Fruit fly (Drosophila melanogaster): Measurements from ENCODE around the gene Elp6.

The Elp6 gene

dm6 chr3R:13374913-13375312, 8.2 kb upstream of the Elp6 start:
- TF ChIP-seq CG1620 (GFP tag; optimal IDR thresholded peaks at IDR 0.05) = no peak
- TF ChIP-seq Clk (GFP tag; optimal IDR thresholded peaks at IDR 0.05) = no peak

DNA sequence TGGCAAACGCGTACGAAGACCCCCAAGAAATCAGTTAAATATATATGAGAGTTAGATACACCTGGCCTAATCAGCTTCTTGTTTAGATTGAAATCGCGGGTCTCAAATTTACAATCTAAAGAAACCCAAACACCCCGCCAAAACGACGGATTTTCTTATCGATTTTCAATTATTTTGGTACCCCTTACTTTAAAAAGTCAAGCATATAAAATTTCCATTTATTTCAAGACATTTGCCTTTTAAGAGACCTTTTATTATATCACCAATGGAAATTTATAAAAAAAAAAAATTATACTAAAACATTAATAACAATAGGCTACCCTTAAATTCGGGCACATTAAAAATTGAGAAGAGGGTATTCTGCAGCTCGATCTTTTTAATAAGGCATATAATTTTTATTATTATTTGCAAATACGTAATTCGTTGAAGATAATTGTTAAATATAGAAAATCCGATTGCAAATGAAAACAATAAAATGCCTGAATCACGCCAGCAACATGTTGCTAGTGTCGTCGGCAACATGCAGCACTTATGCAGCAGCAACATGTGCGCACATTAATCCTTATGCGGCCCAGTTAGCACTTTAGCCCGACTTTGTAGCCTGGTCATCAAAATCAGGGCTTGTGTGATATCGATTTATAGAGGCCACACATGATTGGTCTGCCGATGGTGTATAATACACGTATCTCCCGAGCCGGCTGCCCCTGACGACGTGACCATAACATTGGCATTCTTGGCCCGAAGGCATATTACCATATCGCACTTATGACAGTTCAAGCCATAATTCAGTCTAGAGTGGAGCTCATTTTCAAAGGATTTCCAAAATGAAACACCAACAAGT, 5.3 kb upstream of the Elp6 start, which contains the start of the genes Lip3 and CG34309:
TSS of gene Lip3 (minus strand) at position 65 of the 841 bp plus-strand sequence.
TSS of gene CG34309 (plus strand) at position 791 of the 841 bp plus-strand sequence.
- TF ChIP-seq cnc (optimal IDR thresholded peaks at IDR 0.05) = no peak
- TF ChIP-seq kay (GFP tag; ENCODE audit: borderline replicate concordance) = no peak
- TF ChIP-seq bab1 (GFP tag; optimal IDR thresholded peaks at IDR 0.05) = no peak
- no peak for TF ChIP-seq CG5204 (GFP tag; optimal IDR thresholded peaks at IDR 0.05)
- TF ChIP-seq toe (GFP tag; optimal IDR thresholded peaks at IDR 0.05) = no peak
- TF ChIP-seq CG14711 (tag; optimal IDR thresholded peaks at IDR 0.05) = no peak
- TF ChIP-seq Hr96 (GFP tag; optimal IDR thresholded peaks at IDR 0.05) = no peak
- TF ChIP-seq tj (GFP tag; optimal IDR thresholded peaks at IDR 0.05) = no peak
- TF ChIP-seq Crg-1 (GFP tag; optimal IDR thresholded peaks at IDR 0.05) = no peak
- TF ChIP-seq Mnt (GFP tag; optimal IDR thresholded peaks at IDR 0.05) = no peak
- TF ChIP-seq CG1620 (GFP tag; optimal IDR thresholded peaks at IDR 0.05) = no peak
- peak; percentile 3 for TF ChIP-seq CG11617 (GFP tag; optimal IDR thresholded peaks at IDR 0.05)
- no peak for TF ChIP-seq cic (GFP tag; optimal IDR thresholded peaks at IDR 0.05)
- TF ChIP-seq ovo (GFP tag; optimal IDR thresholded peaks at IDR 0.05) = no peak
- peak; percentile 19 for TF ChIP-seq CG7101 (tag; optimal IDR thresholded peaks at IDR 0.05)
- TF ChIP-seq CG7045 (GFP tag; optimal IDR thresholded peaks at IDR 0.05) = no peak
- no peak for TF ChIP-seq CG12768 (GFP tag; optimal IDR thresholded peaks at IDR 0.05)
- peak; percentile 50 for TF ChIP-seq CG33017 (tag; optimal IDR thresholded peaks at IDR 0.05)
- no peak for TF ChIP-seq Clk (GFP tag; optimal IDR thresholded peaks at IDR 0.05)

dm6 chr3R:13369348-13369747, 2.6 kb upstream of the Elp6 start, which contains the start of gene CheA87a:
CheA87a (plus strand) TSS chr3R:13369648.
- TF ChIP-seq CG7045 (GFP tag; optimal IDR thresholded peaks at IDR 0.05) (no peak), kay (GFP tag; ENCODE audit: borderline replicate concordance) (peak; percentile 31), CG7101 (tag; optimal IDR thresholded peaks at IDR 0.05) (no peak), CG12768 (GFP tag; optimal IDR thresholded peaks at IDR 0.05) (no peak), cic (GFP tag; optimal IDR thresholded peaks at IDR 0.05) (no peak)

DNA sequence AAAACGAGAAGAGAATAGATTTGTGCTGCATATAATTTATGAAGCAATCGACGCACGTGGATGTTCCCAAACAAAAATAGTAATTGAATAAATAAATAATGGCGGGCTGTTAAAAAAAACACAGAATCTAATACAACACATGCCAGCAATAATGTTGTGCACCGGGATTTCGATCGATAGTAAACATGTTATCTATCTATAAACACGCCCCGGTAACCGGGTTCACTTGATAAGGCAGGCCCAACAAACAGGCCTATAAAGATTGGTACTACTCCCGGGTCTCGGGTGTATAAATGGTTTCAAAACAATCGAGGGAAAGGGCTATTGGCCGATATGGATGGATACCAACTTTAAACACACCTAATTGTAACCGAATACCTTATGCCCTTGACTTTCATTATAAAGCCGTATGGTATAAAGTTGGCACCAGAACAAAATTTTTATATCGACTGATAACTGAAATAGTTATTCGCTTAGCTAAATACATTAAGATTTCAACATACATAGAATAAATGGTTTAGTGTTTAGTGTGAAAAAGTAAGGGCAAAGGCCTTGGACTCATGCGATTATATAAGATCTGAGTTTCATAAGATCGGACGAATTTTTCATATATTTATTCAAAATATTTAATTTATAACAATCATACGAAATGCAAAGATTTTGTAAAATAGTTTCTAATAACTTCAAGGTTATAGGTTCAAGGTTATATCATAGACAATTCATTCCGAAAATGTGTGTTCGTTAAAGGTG, 870 bp downstream of the Elp6 start:
- TF ChIP-seq CG11617 (GFP tag; optimal IDR thresholded peaks at IDR 0.05) (no peak), kay (GFP tag; ENCODE audit: borderline replicate concordance) (peak; percentile 56), ovo (GFP tag; optimal IDR thresholded peaks at IDR 0.05) (no peak)

dm6 chr3R:13364175-13365174, 2.2 kb downstream of the Elp6 start, which contains the start of gene Dic1:
Dic1 (plus strand) TSS chr3R:13364938.
- TF ChIP-seq cnc (optimal IDR thresholded peaks at IDR 0.05) (no peak), ovo (GFP tag; optimal IDR thresholded peaks at IDR 0.05) (peak; percentile 82), CG11617 (GFP tag; optimal IDR thresholded peaks at IDR 0.05) (peak; percentile 99), Crg-1 (GFP tag; optimal IDR thresholded peaks at IDR 0.05) (peak; percentile 92), kay (GFP tag; ENCODE audit: borderline replicate concordance) (peak; percentile 98), bab1 (GFP tag; optimal IDR thresholded peaks at IDR 0.05) (peak; percentile 94), CG12768 (GFP tag; optimal IDR thresholded peaks at IDR 0.05) (peak; percentile 97), CG14711 (tag; optimal IDR thresholded peaks at IDR 0.05) (peak; percentile 94), Hr96 (GFP tag; optimal IDR thresholded peaks at IDR 0.05) (peak; percentile 86), pad (GFP tag; optimal IDR thresholded peaks at IDR 0.05) (peak; percentile 90), tj (GFP tag; optimal IDR thresholded peaks at IDR 0.05) (peak; percentile 83), CG7101 (tag; optimal IDR thresholded peaks at IDR 0.05) (peak; percentile 96), Mnt (GFP tag; optimal IDR thresholded peaks at IDR 0.05) (peak; percentile 78), Clk (GFP tag; optimal IDR thresholded peaks at IDR 0.05) (peak; percentile 93), toe (GFP tag; optimal IDR thresholded peaks at IDR 0.05) (peak; percentile 93), CG5204 (GFP tag; optimal IDR thresholded peaks at IDR 0.05) (peak; percentile 95), CG7045 (GFP tag; optimal IDR thresholded peaks at IDR 0.05) (peak; percentile 98), cic (GFP tag; optimal IDR thresholded peaks at IDR 0.05) (peak; percentile 62), CG1620 (GFP tag; optimal IDR thresholded peaks at IDR 0.05) (peak; percentile 89), CG33017 (tag; optimal IDR thresholded peaks at IDR 0.05) (peak; percentile 95)
